Worm (Caenorhabditis elegans): ENCODE data around the gene ztf-1.

ztf-1 gene

DNA sequence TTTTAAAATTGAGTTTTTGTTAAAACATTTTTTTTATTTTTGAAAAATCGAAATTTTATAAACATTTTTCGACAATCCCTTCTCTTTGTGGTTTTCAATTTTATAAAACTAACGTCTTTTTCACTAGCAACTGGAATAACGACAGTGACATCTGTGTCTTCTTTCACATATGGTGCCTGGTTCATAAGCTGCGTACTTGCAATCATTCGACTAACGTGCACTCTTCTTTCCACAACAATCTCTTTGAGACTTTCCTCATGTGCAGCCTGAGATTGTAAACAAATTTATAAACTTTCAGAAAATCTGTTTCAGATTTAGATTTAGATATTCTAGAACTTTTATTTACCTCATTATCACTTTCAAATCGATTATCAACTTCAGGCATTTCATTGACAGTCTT lies 27.1 kb downstream of the ztf-1 start:
- TF ChIP-seq tbx-8 (GFP tag; optimal IDR thresholded peaks at IDR 0.05), result no peak
- no peak for TF ChIP-seq zip-8 (tag; optimal IDR thresholded peaks at IDR 0.05)

DNA sequence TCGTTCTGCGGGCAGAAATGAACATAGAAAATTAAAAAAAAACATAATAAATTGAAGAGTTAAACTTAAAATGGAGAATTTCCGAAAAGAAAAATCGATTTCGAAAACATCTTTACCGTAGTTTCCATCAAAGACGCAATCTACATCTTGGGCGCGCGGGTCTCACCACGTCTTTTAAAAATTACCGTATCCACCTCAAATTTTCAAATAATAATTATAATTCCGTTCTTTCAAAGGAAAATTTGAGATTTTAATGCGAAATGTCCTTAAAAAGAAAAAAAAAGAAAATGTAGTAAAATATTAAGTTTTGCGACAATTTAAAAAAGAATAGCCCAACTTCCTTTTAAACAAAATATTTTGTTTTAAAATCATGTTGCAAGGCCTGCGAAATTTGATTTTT lies 29.0 kb downstream of the ztf-1 start:
- TF ChIP-seq drap-1 (GFP tag; optimal IDR thresholded peaks at IDR 0.05) (no peak), hlh-1 (tag; optimal IDR thresholded peaks at IDR 0.05) (no peak), elt-3 (tag; optimal IDR thresholded peaks at IDR 0.05) (no peak), tbx-8 (GFP tag; optimal IDR thresholded peaks at IDR 0.05) (no peak), bed-3 (GFP tag; optimal IDR thresholded peaks at IDR 0.05) (no peak), unc-62 (GFP tag; optimal IDR thresholded peaks at IDR 0.05) (no peak)

DNA sequence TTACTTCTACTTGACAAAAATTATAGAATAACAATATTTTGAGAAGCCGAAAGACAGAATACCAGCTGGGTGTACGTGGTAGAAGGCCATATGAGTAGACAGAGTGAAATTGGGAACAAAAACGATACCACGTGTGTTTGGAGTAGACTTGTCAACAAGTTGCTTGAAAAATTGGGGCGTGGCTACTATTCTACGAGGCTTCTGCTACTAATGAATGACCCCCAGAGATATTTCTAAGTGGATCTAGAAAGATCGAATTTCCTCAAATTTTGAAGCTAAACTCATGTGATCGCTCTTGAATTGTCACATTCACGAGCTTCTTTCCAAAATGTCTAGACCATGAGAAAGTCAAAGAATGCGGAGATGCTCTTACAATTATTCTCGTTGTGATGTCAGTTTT lies 30.1 kb downstream of the ztf-1 start:
- TF ChIP-seq lin-13 (tag; optimal IDR thresholded peaks at IDR 0.05) (no peak), ceh-83 (GFP tag; optimal IDR thresholded peaks at IDR 0.05) (no peak), mab-5 (tag; optimal IDR thresholded peaks at IDR 0.05) (no peak), nhr-2 (tag; optimal IDR thresholded peaks at IDR 0.05) (no peak), zip-8 (tag; optimal IDR thresholded peaks at IDR 0.05) (no peak), nhr-237 (tag; optimal IDR thresholded peaks at IDR 0.05) (no peak)

DNA sequence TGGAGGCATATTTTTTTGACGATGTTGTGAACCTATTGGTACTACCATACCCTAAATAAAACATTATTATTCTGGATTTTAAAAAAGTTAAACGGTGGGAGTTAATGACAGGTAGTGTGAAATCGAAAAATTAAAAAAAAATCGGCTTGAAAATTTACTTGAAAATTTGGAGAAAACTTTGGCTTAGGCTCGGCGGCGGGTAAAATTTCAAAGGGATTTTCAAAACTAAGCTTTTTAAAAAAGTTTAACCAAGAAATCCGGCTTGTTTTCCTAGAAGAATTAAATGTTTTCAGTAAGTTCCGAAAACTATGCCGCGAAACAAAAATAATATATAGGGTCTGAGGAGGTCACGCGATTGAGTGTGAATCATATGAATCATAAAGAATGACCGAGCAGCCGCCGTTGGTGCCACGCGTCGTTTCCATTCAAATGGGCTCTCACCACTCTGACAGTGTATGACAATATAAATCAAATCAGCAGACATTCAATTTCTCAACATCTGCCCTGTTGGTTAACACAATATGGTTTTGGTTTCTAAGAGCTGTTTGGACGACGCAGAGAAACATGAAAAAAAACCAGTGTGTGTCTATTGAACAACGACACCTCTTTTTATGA lies 31.0 kb downstream of the ztf-1 start, which contains the start of gene aak-1:
TSS of gene aak-1 (minus strand) at position 51 of the 615 bp plus-strand sequence.
- TF ChIP-seq sem-2 (GFP tag; optimal IDR thresholded peaks at IDR 0.05), result no peak
- TF ChIP-seq ham-2 (GFP tag; optimal IDR thresholded peaks at IDR 0.05), result no peak
- TF ChIP-seq hlh-1 (tag; optimal IDR thresholded peaks at IDR 0.05), result no peak
- TF ChIP-seq nhr-12 (tag; optimal IDR thresholded peaks at IDR 0.05), result no peak
- no peak for TF ChIP-seq lin-13 (tag; optimal IDR thresholded peaks at IDR 0.05)
- no peak for TF ChIP-seq nhr-237 (tag; optimal IDR thresholded peaks at IDR 0.05)
- no peak for TF ChIP-seq mab-5 (tag; optimal IDR thresholded peaks at IDR 0.05)
- no peak for TF ChIP-seq zip-8 (tag; optimal IDR thresholded peaks at IDR 0.05)
- TF ChIP-seq ztf-11 (tag; optimal IDR thresholded peaks at IDR 0.05), result no peak
- TF ChIP-seq ceh-43 (GFP tag; optimal IDR thresholded peaks at IDR 0.05), result no peak
- TF ChIP-seq nhr-28 (tag; optimal IDR thresholded peaks at IDR 0.05), result no peak
- no peak for TF ChIP-seq ceh-83 (GFP tag; optimal IDR thresholded peaks at IDR 0.05)
- no peak for TF ChIP-seq elt-3 (tag; optimal IDR thresholded peaks at IDR 0.05)
- no peak for TF ChIP-seq unc-62 (GFP tag; optimal IDR thresholded peaks at IDR 0.05)

DNA sequence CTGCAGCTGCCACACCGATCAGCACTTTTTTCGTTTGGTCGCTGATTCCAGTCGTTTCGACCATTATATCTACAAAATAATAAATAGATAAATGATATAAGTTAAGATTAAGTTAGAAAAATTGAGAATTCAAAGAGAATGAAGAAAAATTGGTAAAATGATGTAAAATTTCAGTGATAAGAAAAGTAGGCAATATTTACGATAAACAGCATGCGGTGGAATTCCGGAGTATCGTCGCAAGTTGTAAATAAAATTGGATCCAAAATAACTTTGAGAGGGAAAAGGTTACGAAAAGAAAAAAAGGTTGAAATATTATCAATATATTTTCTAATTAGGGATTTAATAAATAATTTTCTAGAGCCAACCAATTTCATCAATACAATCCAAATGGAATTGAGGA lies 37.5 kb downstream of the ztf-1 start, which contains the start of gene tomm-70:
TSS of gene tomm-70 (minus strand) at position 69 of the 400 bp plus-strand sequence.
- TF ChIP-seq hlh-1 (tag; optimal IDR thresholded peaks at IDR 0.05) (no peak), M03D4.4 (tag; optimal IDR thresholded peaks at IDR 0.05) (no peak)

DNA sequence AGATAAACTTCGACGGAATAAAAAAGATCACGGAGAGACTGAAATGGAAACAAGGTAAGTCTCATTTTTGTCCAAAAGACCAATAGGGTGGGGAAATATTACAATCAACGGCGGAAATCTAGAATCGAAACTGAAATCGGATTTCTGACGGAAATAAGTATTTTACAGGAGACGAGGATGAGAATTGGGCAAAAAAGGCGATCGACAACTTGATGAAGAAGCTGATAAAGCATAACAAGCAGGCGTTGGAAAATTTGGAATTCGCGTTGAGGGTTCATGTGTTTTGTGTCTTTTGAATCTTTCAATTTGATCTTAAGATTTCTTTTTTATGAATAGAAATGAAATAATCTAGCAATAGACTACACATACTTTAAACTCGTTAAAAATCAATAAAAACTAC lies 41.5 kb downstream of the ztf-1 start, which contains the start of gene ugtp-1:
TSS of gene ugtp-1 (minus strand) at position 101 of the 400 bp plus-strand sequence.
- peak; percentile 1 for TF ChIP-seq elt-1 (tag; optimal IDR thresholded peaks at IDR 0.05; ENCODE audit: borderline replicate concordance, insufficient read depth)
- no peak for TF ChIP-seq zip-8 (tag; optimal IDR thresholded peaks at IDR 0.05)

DNA sequence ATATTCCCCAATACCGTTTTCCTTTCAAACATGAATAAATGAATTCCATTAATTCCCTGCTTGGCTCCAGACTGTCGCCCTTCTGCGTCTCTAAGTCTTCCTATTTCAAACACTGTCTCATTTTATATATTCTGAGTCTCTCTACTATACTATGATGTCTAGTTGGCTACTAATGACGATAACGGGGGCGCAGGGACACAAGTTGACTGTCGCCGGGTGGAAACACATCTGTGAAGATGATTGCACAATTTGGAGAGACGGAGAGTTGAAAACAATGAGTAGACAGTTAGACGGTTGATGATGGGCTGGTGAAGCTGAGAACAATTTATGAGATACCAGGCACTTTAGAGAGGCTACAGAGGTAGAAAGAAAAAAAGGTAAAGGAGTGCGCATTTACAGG lies 42.7 kb downstream of the ztf-1 start, which contains the start of gene sma-2:
TSS of gene sma-2 (plus strand) at position 194 of the 400 bp plus-strand sequence.
- no peak for TF ChIP-seq unc-62 (GFP tag; optimal IDR thresholded peaks at IDR 0.05)
- TF ChIP-seq ceh-83 (GFP tag; optimal IDR thresholded peaks at IDR 0.05), result no peak
- TF ChIP-seq nhr-237 (tag; optimal IDR thresholded peaks at IDR 0.05), result peak; percentile 7
- peak; percentile 50 for TF ChIP-seq pha-4 (tag; optimal IDR thresholded peaks at IDR 0.05)
- no peak for TF ChIP-seq unc-39 (tag; optimal IDR thresholded peaks at IDR 0.05)

DNA sequence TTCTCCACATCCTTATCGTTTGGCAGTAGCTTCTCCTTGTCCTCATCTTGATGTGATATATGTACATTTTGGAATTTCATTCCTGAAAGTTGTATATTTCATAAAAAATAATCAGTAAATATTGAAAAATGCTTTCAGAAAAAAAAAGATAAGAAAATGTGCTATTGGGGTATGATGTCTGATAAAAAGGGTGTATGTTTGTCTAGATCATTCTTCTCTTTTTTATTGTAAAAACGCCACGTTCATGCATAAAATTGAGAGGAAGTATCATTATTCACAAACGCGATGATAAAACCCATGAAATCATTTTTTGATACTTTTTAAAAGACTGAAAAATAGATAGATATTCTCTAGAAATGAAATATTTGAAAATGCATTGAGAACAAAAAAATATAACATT lies 43.5 kb downstream of the ztf-1 start:
- TF ChIP-seq nhr-12 (tag; optimal IDR thresholded peaks at IDR 0.05) (no peak), ces-1 (GFP tag; optimal IDR thresholded peaks at IDR 0.05) (no peak), M03D4.4 (tag; optimal IDR thresholded peaks at IDR 0.05) (no peak), hlh-1 (tag; optimal IDR thresholded peaks at IDR 0.05) (no peak), ceh-43 (GFP tag; optimal IDR thresholded peaks at IDR 0.05) (no peak), unc-120 (tag; optimal IDR thresholded peaks at IDR 0.05; ENCODE audit: poor library complexity, severe bottlenecking) (no peak), unc-62 (GFP tag; optimal IDR thresholded peaks at IDR 0.05) (no peak)

Measured in whole organism, mixed stage, embryonic.